Worm (Caenorhabditis elegans) whole organism, young adult: ENCODE results near the gene H03G16.7.

ENCODE experiments used
- B0035.1 ChIP-seq: sonication (generic microtip); optimal IDR thresholded peaks from 2 replicates; lab custom pipeline; 2016; ENCODE audit warnings: missing genetic modification characterization, mild to moderate bottlenecking, missing compliant biosample characterization, missing genotype, missing genetic modification reagents
- B0261.1 ChIP-seq: sonication (generic microtip); optimal IDR thresholded peaks from 2 replicates; lab custom pipeline; 2016; ENCODE audit warnings: mild to moderate bottlenecking, missing genetic modification characterization, moderate library complexity, missing compliant biosample characterization
- F22D6.2 ChIP-seq: sonication (generic microtip); optimal IDR thresholded peaks from 2 replicates; lab custom pipeline; 2016; ENCODE audit warnings: mild to moderate bottlenecking, missing genetic modification characterization, missing compliant biosample characterization
- F37B4.10 ChIP-seq: fragments of 200-800 bp; sonication (Bioruptor generic); IDR thresholded peaks from 2 replicates; pipeline ENCODE4 v1.3.6; 2022; ENCODE audit warnings: missing genetic modification characterization, missing compliant biosample characterization
- F57C9.4 ChIP-seq: sonication (generic microtip); optimal IDR thresholded peaks from 2 replicates; lab custom pipeline; 2017; ENCODE audit warnings: mild to moderate bottlenecking, missing genetic modification characterization, missing compliant biosample characterization
- K12H6.12 ChIP-seq: fragments of 200-800 bp; sonication (Bioruptor generic); optimal IDR thresholded peaks from 2 replicates; lab custom pipeline; 2018; ENCODE audit warnings: mild to moderate bottlenecking, missing genetic modification characterization, missing compliant biosample characterization
- ZK185.1 ChIP-seq: sonication (generic microtip); optimal IDR thresholded peaks from 2 replicates; lab custom pipeline; 2016; ENCODE audit warnings: mild to moderate bottlenecking, missing genetic modification characterization, missing compliant biosample characterization; ENCODE audit not compliant: poor library complexity, severe bottlenecking
- akir-1 ChIP-seq: fragments of 200-800 bp; sonication (Bioruptor generic); optimal IDR thresholded peaks from 2 replicates; lab custom pipeline; 2018; ENCODE audit warnings: mild to moderate bottlenecking, missing genetic modification characterization, moderate library complexity, missing compliant biosample characterization
- ama-1 ChIP-seq, 3 experiments: fragments of 150-350 bp in 1 of 3; sonication (generic microtip) in 2 of 3; optimal IDR thresholded peaks; 2 replicates each; lab custom pipeline; 2014 to 2018; ENCODE audit warnings: missing biosample characterization in 2 of 3, missing genetic modification characterization in 2 of 3, missing genetic modification reagents in 2 of 3
- attf-5 ChIP-seq: fragments of 200-800 bp; sonication (Bioruptor generic); optimal IDR thresholded peaks from 2 replicates; lab custom pipeline; 2018; ENCODE audit warnings: mild to moderate bottlenecking, missing genetic modification characterization, missing compliant biosample characterization
- attf-6 ChIP-seq: fragments of 200-800 bp; sonication (Bioruptor generic); IDR thresholded peaks from 2 replicates; pipeline ENCODE4 v1.3.6; 2022; ENCODE audit warnings: missing genetic modification reagents, missing genetic modification characterization, missing compliant biosample characterization
- bed-1 ChIP-seq: fragments of 200-800 bp; sonication (Bioruptor generic); IDR thresholded peaks from 2 replicates; pipeline ENCODE4 v1.3.6; 2022; ENCODE audit warnings: missing genetic modification reagents, missing genetic modification characterization, missing compliant biosample characterization
- ceh-40 ChIP-seq: fragments of 200-800 bp; sonication (Bioruptor generic); IDR thresholded peaks from 2 replicates; pipeline ENCODE4 v1.3.6; 2022; ENCODE audit warnings: missing genetic modification characterization, missing compliant biosample characterization
- ceh-79 ChIP-seq: sonication (generic microtip); optimal IDR thresholded peaks from 2 replicates; lab custom pipeline; 2017; ENCODE audit warnings: mild to moderate bottlenecking, missing genetic modification characterization, missing compliant biosample characterization
- chd-7 ChIP-seq: sonication (generic microtip); optimal IDR thresholded peaks from 2 replicates; lab custom pipeline; 2016; ENCODE audit warnings: mild to moderate bottlenecking, missing genetic modification characterization, moderate library complexity, missing compliant biosample characterization
- die-1 ChIP-seq: sonication (generic microtip); optimal IDR thresholded peaks from 2 replicates; lab custom pipeline; 2016; ENCODE audit warnings: missing genotype, mild to moderate bottlenecking, missing genetic modification characterization, missing compliant biosample characterization
- dpl-1 ChIP-seq: fragments of 150-350 bp; optimal IDR thresholded peaks from 2 replicates; lab custom pipeline; 2014; ENCODE audit warnings: missing biosample characterization, missing genetic modification reagents, missing genetic modification characterization
- egl-18 ChIP-seq: fragments of 200-800 bp; sonication (Bioruptor generic); IDR thresholded peaks from 2 replicates; pipeline ENCODE4 v1.3.6; 2022; ENCODE audit warnings: missing genetic modification reagents, missing genetic modification characterization, missing compliant biosample characterization
- egl-44 ChIP-seq: fragments of 200-800 bp; sonication (Bioruptor generic); IDR thresholded peaks from 2 replicates; pipeline ENCODE4 v1.3.6; 2022; ENCODE audit warnings: missing genetic modification reagents, missing genetic modification characterization, missing compliant biosample characterization
- egrh-3 ChIP-seq: fragments of 200-800 bp; sonication (Bioruptor generic); IDR thresholded peaks from 2 replicates; pipeline ENCODE4 v1.3.6; 2022; ENCODE audit warnings: missing genetic modification reagents, missing genetic modification characterization, missing compliant biosample characterization
- ekl-4 ChIP-seq: fragments of 200-800 bp; sonication (Bioruptor generic); IDR thresholded peaks from 2 replicates; pipeline ENCODE4 v1.3.6; 2022; ENCODE audit warnings: missing genetic modification reagents, missing genetic modification characterization, missing compliant biosample characterization
- hlh-12 ChIP-seq: sonication (generic microtip); optimal IDR thresholded peaks from 2 replicates; lab custom pipeline; 2016; ENCODE audit warnings: missing genetic modification characterization, missing compliant biosample characterization
- hmg-1.2 ChIP-seq: fragments of 200-800 bp; sonication (Bioruptor generic); IDR thresholded peaks from 2 replicates; pipeline ENCODE4 v1.3.6; 2022; ENCODE audit warnings: missing genetic modification reagents, missing genetic modification characterization, missing compliant biosample characterization
- lag-1 ChIP-seq: fragments of 200-800 bp; sonication (Bioruptor generic); IDR thresholded peaks from 2 replicates; pipeline ENCODE4 v1.3.6; 2022; ENCODE audit warnings: missing genetic modification reagents, missing genetic modification characterization, missing compliant biosample characterization
- let-607 ChIP-seq, 2 experiments: fragments of 200-800 bp in 1 of 2; sonication (Bioruptor generic) in 1 of 2; sonication (generic microtip) in 1 of 2; optimal IDR thresholded peaks; 2 replicates each; lab custom pipeline; 2016 to 2018; ENCODE audit warnings: mild to moderate bottlenecking in 2 of 2, missing compliant biosample characterization in 2 of 2, missing genetic modification characterization in 2 of 2, moderate library complexity in 2 of 2, missing genotype in 1 of 2
- lin-26 ChIP-seq: fragments of 200-800 bp; sonication (Bioruptor generic); IDR thresholded peaks from 2 replicates; pipeline ENCODE4 v1.3.6; 2022; ENCODE audit warnings: missing genetic modification reagents, missing genetic modification characterization, missing compliant biosample characterization
- lin-40 ChIP-seq: sonication (generic microtip); optimal IDR thresholded peaks from 2 replicates; lab custom pipeline; 2016; ENCODE audit warnings: missing genetic modification characterization, mild to moderate bottlenecking, missing compliant biosample characterization, missing genotype, missing genetic modification reagents
- lir-1 ChIP-seq: fragments of 200-800 bp; sonication (Bioruptor generic); conservative IDR thresholded peaks from 2 replicates; pipeline ENCODE4 v1.3.6; 2022; ENCODE audit warnings: missing genetic modification reagents, missing genetic modification characterization, missing compliant biosample characterization
- lsl-1 ChIP-seq: fragments of 200-800 bp; sonication (Bioruptor generic); optimal IDR thresholded peaks from 2 replicates; lab custom pipeline; 2018; ENCODE audit warnings: mild to moderate bottlenecking, missing genetic modification characterization, moderate library complexity, missing compliant biosample characterization
- lsy-27 ChIP-seq: sonication (generic microtip); optimal IDR thresholded peaks from 2 replicates; lab custom pipeline; 2017; ENCODE audit warnings: missing genetic modification characterization, mild to moderate bottlenecking, missing compliant biosample characterization, antibody characterized with exemption, missing genotype, borderline replicate concordance; ENCODE audit not compliant: insufficient read depth
- madf-10 ChIP-seq: sonication (generic microtip); optimal IDR thresholded peaks from 2 replicates; lab custom pipeline; 2016; ENCODE audit warnings: mild to moderate bottlenecking, missing genetic modification characterization, missing compliant biosample characterization
- madf-6 ChIP-seq: fragments of 200-800 bp; sonication (Bioruptor generic); IDR thresholded peaks from 2 replicates; pipeline ENCODE4 v1.3.6; 2022; ENCODE audit warnings: missing genetic modification reagents, missing genetic modification characterization, missing compliant biosample characterization
- mel-28 ChIP-seq: sonication (generic microtip); optimal IDR thresholded peaks from 2 replicates; lab custom pipeline; 2016; ENCODE audit warnings: borderline replicate concordance, mild to moderate bottlenecking, missing genetic modification characterization, missing compliant biosample characterization
- mes-4 ChIP-seq: sonication (generic microtip); optimal IDR thresholded peaks from 2 replicates; lab custom pipeline; 2016; ENCODE audit warnings: missing genotype, missing genetic modification characterization, missing compliant biosample characterization
- nfya-1 ChIP-seq: sonication (generic microtip); optimal IDR thresholded peaks from 2 replicates; lab custom pipeline; 2017; ENCODE audit warnings: antibody characterized with exemption, missing compliant biosample characterization, missing genetic modification characterization, borderline replicate concordance; ENCODE audit not compliant: insufficient read depth
- nfyb-1 ChIP-seq: fragments of 200-800 bp; sonication (Bioruptor generic); IDR thresholded peaks from 2 replicates; pipeline ENCODE4 v1.3.6; 2022; ENCODE audit warnings: missing genetic modification reagents, missing genetic modification characterization, missing compliant biosample characterization
- nhr-120 ChIP-seq: fragments of 200-800 bp; sonication (Bioruptor generic); IDR thresholded peaks from 2 replicates; pipeline ENCODE4 v1.3.6; 2022; ENCODE audit warnings: missing genetic modification characterization, missing compliant biosample characterization
- nhr-27 ChIP-seq: fragments of 200-800 bp; sonication (Bioruptor generic); optimal IDR thresholded peaks from 2 replicates; lab custom pipeline; 2018; ENCODE audit warnings: mild to moderate bottlenecking, missing genetic modification characterization, moderate library complexity, missing compliant biosample characterization
- repo-1 ChIP-seq: sonication (generic microtip); optimal IDR thresholded peaks from 2 replicates; lab custom pipeline; 2017; ENCODE audit warnings: mild to moderate bottlenecking, missing genetic modification characterization, missing compliant biosample characterization
- sdz-38 ChIP-seq: sonication (generic microtip); optimal IDR thresholded peaks from 2 replicates; lab custom pipeline; 2016; ENCODE audit warnings: missing genotype, missing genetic modification characterization, missing compliant biosample characterization
- snpc-1.1 ChIP-seq: sonication (generic microtip); optimal IDR thresholded peaks from 2 replicates; lab custom pipeline; 2017; ENCODE audit warnings: missing genetic modification characterization, mild to moderate bottlenecking, missing compliant biosample characterization, antibody characterized with exemption, moderate library complexity, missing genotype, missing genetic modification reagents; ENCODE audit not compliant: insufficient read depth
- snpc-3.4 ChIP-seq: sonication (generic microtip); optimal IDR thresholded peaks from 2 replicates; lab custom pipeline; 2017; ENCODE audit warnings: missing genetic modification characterization, mild to moderate bottlenecking, missing compliant biosample characterization, antibody characterized with exemption, moderate library complexity, missing genotype, missing genetic modification reagents
- tbx-9 ChIP-seq: sonication (generic microtip); optimal IDR thresholded peaks from 2 replicates; lab custom pipeline; 2016; ENCODE audit warnings: borderline replicate concordance, missing genetic modification characterization, inconsistent platforms, missing compliant biosample characterization
- unc-130 ChIP-seq: sonication (generic microtip); optimal IDR thresholded peaks from 2 replicates; lab custom pipeline; 2016; ENCODE audit warnings: missing genetic modification reagents, missing genetic modification characterization, missing compliant biosample characterization
- ztf-28 ChIP-seq: fragments of 200-800 bp; sonication (Bioruptor generic); IDR thresholded peaks from 2 replicates; pipeline ENCODE4 v1.3.6; 2022; ENCODE audit warnings: missing genetic modification reagents, missing genetic modification characterization, missing compliant biosample characterization
- ztf-3 ChIP-seq: fragments of 200-800 bp; sonication (Bioruptor generic); optimal IDR thresholded peaks from 2 replicates; lab custom pipeline; 2018; ENCODE audit warnings: mild to moderate bottlenecking, missing genetic modification characterization, missing compliant biosample characterization
- ztf-6 ChIP-seq: fragments of 200-800 bp; sonication (Bioruptor generic); IDR thresholded peaks from 2 replicates; pipeline ENCODE4 v1.3.6; 2022; ENCODE audit warnings: missing genetic modification reagents, missing genetic modification characterization, missing compliant biosample characterization

H03G16.7 gene

ce11 chrX:15036287-15036686 lies 19.5 kb downstream of the H03G16.7 start (continued):
- TF ChIP-seq sdz-38 (no peak), repo-1 (tag; lab: Kevin White, UChicago) (peak; percentile 65), madf-10 (tag; lab: Kevin White, UChicago) (no peak), tbx-9 (tag; lab: Kevin White, UChicago) (no peak), ZK185.1 (tag; lab: Kevin White, UChicago) (peak; percentile 19), K12H6.12 (tag; lab: Kevin White, UChicago) (no peak), mes-4 (tag; lab: Kevin White, UChicago) (no peak), bed-1 (no peak), lin-40 (tag; lab: Kevin White, UChicago) (peak; percentile 51), F22D6.2 (tag; lab: Kevin White, UChicago) (peak; percentile 17), ztf-28 (no peak), egrh-3 (no peak), egl-18 (no peak), madf-6 (GFP tag; lab: Robert Waterston, UW) (no peak), F37B4.10 (GFP tag; lab: Robert Waterston, UW) (no peak), chd-7 (tag; lab: Kevin White, UChicago) (peak; percentile 41), hlh-12 (tag; lab: Kevin White, UChicago) (no peak), B0035.1 (no peak), attf-6 (GFP tag; lab: Robert Waterston, UW) (no peak), egl-44 (GFP tag; lab: Robert Waterston, UW) (no peak), ama-1 (optimal IDR thresholded peaks at IDR 0.05; lab: Kevin White, UChicago) (no peak), ama-1 (GFP tag; optimal IDR thresholded peaks at IDR 0.05; lab: Kevin White, UChicago) (no peak), ceh-79 (tag; lab: Kevin White, UChicago) (no peak), lsl-1 (no peak), mel-28 (tag; lab: Kevin White, UChicago) (no peak), snpc-1.1 (tag; lab: Kevin White, UChicago) (no peak), unc-130 (GFP tag; lab: Kevin White, UChicago) (no peak), snpc-3.4 (no peak), lir-1 (no peak), attf-5 (GFP tag; lab: Kevin White, UChicago) (no peak), lag-1 (GFP tag; lab: Robert Waterston, UW) (no peak), hmg-1.2 (no peak), ekl-4 (no peak), nfyb-1 (peak; percentile 28; the same call in 1 of the 2 replicates)

ce11 chrX:15035748-15036147 lies 20.1 kb downstream of the H03G16.7 start:
- TF ChIP-seq nhr-120 (GFP tag; lab: Robert Waterston, UW): no peak
- TF ChIP-seq die-1 (tag; lab: Kevin White, UChicago): no peak
- no peak for TF ChIP-seq snpc-1.1 (tag; lab: Kevin White, UChicago)
- TF ChIP-seq ztf-6 (GFP tag; lab: Robert Waterston, UW): no peak
- TF ChIP-seq K12H6.12 (tag; lab: Kevin White, UChicago): no peak
- TF ChIP-seq lsy-27 (tag; lab: Kevin White, UChicago): no peak
- no peak for TF ChIP-seq nfya-1 (tag; lab: Kevin White, UChicago)
- TF ChIP-seq ceh-40 (GFP tag; lab: Robert Waterston, UW): no peak
- TF ChIP-seq ekl-4: no peak
- no peak for TF ChIP-seq nhr-27 (tag; lab: Kevin White, UChicago)
- no peak for TF ChIP-seq B0261.1 (tag; lab: Kevin White, UChicago)
- TF ChIP-seq let-607 (tag; optimal IDR thresholded peaks at IDR 0.05; lab: Kevin White, UChicago): no peak
- no peak for TF ChIP-seq akir-1 (GFP tag; lab: Kevin White, UChicago)
- no peak for TF ChIP-seq hlh-12 (tag; lab: Kevin White, UChicago)
- TF ChIP-seq F57C9.4: no peak
- no peak for TF ChIP-seq ztf-28
- no peak for TF ChIP-seq lin-26 (GFP tag; lab: Robert Waterston, UW)
- no peak for TF ChIP-seq ztf-3 (GFP tag; lab: Kevin White, UChicago)
- TF ChIP-seq dpl-1 (GFP tag; lab: Kevin White, UChicago): no peak
